Fruit fly (Drosophila melanogaster) whole organism, prepupa: ENCODE measurements around the gene CG9555.

Experiments used
- CG10631 ChIP-seq: fragments of 200-800 bp; sonication (Bioruptor generic); optimal IDR thresholded peaks from 2 replicates; lab custom pipeline; 2016; ENCODE audit warnings: missing biosample characterization, missing genetic modification characterization
- CG10669 ChIP-seq: fragments of 200-800 bp; sonication (Bioruptor generic); optimal IDR thresholded peaks from 3 replicates; lab custom pipeline; 2018; ENCODE audit warnings: missing biosample characterization, mild to moderate bottlenecking, missing genetic modification characterization, moderate library complexity
- CG11294 ChIP-seq: fragments of 200-800 bp; sonication (Bioruptor generic); IDR thresholded peaks from 2 replicates; pipeline ENCODE4 v1.3.6; 2022; ENCODE audit warnings: missing biosample characterization, missing genetic modification characterization
- CG11762 ChIP-seq: fragments of 200-800 bp; sonication (Bioruptor generic); optimal IDR thresholded peaks from 3 replicates; lab custom pipeline; 2016; ENCODE audit warnings: missing biosample characterization, missing genetic modification characterization; ENCODE audit not compliant: insufficient read depth
- CG11902 ChIP-seq: fragments of 200-800 bp; sonication (Bioruptor generic); optimal IDR thresholded peaks from 3 replicates; lab custom pipeline; 2016; ENCODE audit warnings: missing biosample characterization, missing genetic modification characterization
- CG15336 ChIP-seq: fragments of 200-800 bp; sonication (Bioruptor generic); IDR thresholded peaks from 2 replicates; pipeline ENCODE4 v1.3.6; 2022; ENCODE audit warnings: missing biosample characterization, missing genetic modification characterization
- CG1621 ChIP-seq: fragments of 200-800 bp; sonication (Bioruptor generic); optimal IDR thresholded peaks from 3 replicates; lab custom pipeline; 2018; ENCODE audit warnings: missing biosample characterization, mild to moderate bottlenecking, missing genetic modification characterization
- CG16779 ChIP-seq: fragments of 200-800 bp; sonication (Bioruptor generic); optimal IDR thresholded peaks from 3 replicates; lab custom pipeline; 2017; ENCODE audit warnings: missing biosample characterization, mild to moderate bottlenecking, missing genetic modification characterization
- CG31627 ChIP-seq: fragments of 200-800 bp; sonication (Bioruptor generic); optimal IDR thresholded peaks from 3 replicates; lab custom pipeline; 2016; ENCODE audit warnings: missing biosample characterization, missing genetic modification characterization
- CG32006 ChIP-seq: fragments of 200-800 bp; sonication (Bioruptor generic); optimal IDR thresholded peaks from 3 replicates; lab custom pipeline; 2017; ENCODE audit warnings: missing biosample characterization, mild to moderate bottlenecking, missing genetic modification characterization
- CG34406 ChIP-seq: fragments of 200-800 bp; sonication (Bioruptor generic); optimal IDR thresholded peaks from 3 replicates; lab custom pipeline; 2016; ENCODE audit warnings: missing biosample characterization, missing genetic modification characterization
- CG3919 ChIP-seq: fragments of 200-800 bp; sonication (Bioruptor generic); optimal IDR thresholded peaks from 3 replicates; lab custom pipeline; 2016; ENCODE audit warnings: missing biosample characterization, missing genetic modification characterization
- CG4318 ChIP-seq: fragments of 200-800 bp; sonication (Bioruptor generic); optimal IDR thresholded peaks from 3 replicates; lab custom pipeline; 2017; ENCODE audit warnings: missing biosample characterization, mild to moderate bottlenecking, missing genetic modification characterization
- CG6276 ChIP-seq: fragments of 200-800 bp; sonication (Bioruptor generic); optimal IDR thresholded peaks from 2 replicates; lab custom pipeline; 2017; ENCODE audit warnings: missing biosample characterization, mild to moderate bottlenecking, missing genetic modification characterization
- CG6792 ChIP-seq: fragments of 200-800 bp; sonication (Bioruptor generic); optimal IDR thresholded peaks from 3 replicates; lab custom pipeline; 2016; ENCODE audit warnings: missing biosample characterization, missing genetic modification characterization
- CG6808 ChIP-seq: fragments of 200-800 bp; sonication (Bioruptor generic); optimal IDR thresholded peaks from 3 replicates; lab custom pipeline; 2017; ENCODE audit warnings: missing biosample characterization, missing genetic modification characterization, mild to moderate bottlenecking, moderate library complexity, missing genetic modification reagents
- CG6854 ChIP-seq: fragments of 200-800 bp; sonication (Bioruptor generic); optimal IDR thresholded peaks from 2 replicates; lab custom pipeline; 2017; ENCODE audit warnings: missing biosample characterization, mild to moderate bottlenecking, missing genetic modification characterization
- CG7368 ChIP-seq: fragments of 200-800 bp; sonication (Bioruptor generic); optimal IDR thresholded peaks from 3 replicates; lab custom pipeline; 2016; ENCODE audit warnings: missing biosample characterization, missing genetic modification characterization
- CG8119 ChIP-seq: fragments of 200-800 bp; sonication (Bioruptor generic); IDR thresholded peaks from 3 replicates; pipeline ENCODE4 v1.3.6; 2022; ENCODE audit warnings: missing biosample characterization, missing genetic modification characterization
- CG8632 ChIP-seq: fragments of 200-800 bp; sonication (Bioruptor generic); optimal IDR thresholded peaks from 3 replicates; lab custom pipeline; 2016; ENCODE audit warnings: missing biosample characterization, missing genetic modification characterization
- CG9139 ChIP-seq: fragments of 200-800 bp; sonication (Bioruptor generic); optimal IDR thresholded peaks from 3 replicates; lab custom pipeline; 2017; ENCODE audit warnings: missing biosample characterization, mild to moderate bottlenecking, missing genetic modification characterization
- Eip75B ChIP-seq: fragments of 200-800 bp; sonication (Bioruptor generic); optimal IDR thresholded peaks from 3 replicates; lab custom pipeline; 2016; ENCODE audit warnings: missing biosample characterization, missing genetic modification characterization
- Eip78C ChIP-seq: fragments of 200-800 bp; sonication (Bioruptor generic); peaks from one replicate; lab custom pipeline; 2016; ENCODE audit warnings: missing biosample characterization, missing genetic modification characterization
- Ets21C ChIP-seq: fragments of 200-800 bp; sonication (Bioruptor generic); optimal IDR thresholded peaks from 3 replicates; lab custom pipeline; 2016; ENCODE audit warnings: missing biosample characterization, missing genetic modification characterization
- Gug ChIP-seq: fragments of 200-800 bp; sonication (Bioruptor generic); IDR thresholded peaks from 2 replicates; pipeline ENCODE4 v1.3.6; 2022; ENCODE audit warnings: missing biosample characterization, missing genetic modification characterization
- Hr38 ChIP-seq: sonication (Bioruptor generic); optimal IDR thresholded peaks from 2 replicates; lab custom pipeline; 2016; ENCODE audit warnings: missing biosample characterization, missing genetic modification characterization
- Hr39 ChIP-seq: fragments of 200-800 bp; sonication (Bioruptor generic); optimal IDR thresholded peaks from 2 replicates; lab custom pipeline; 2016; ENCODE audit warnings: missing biosample characterization, missing genetic modification characterization
- Hr4 ChIP-seq: fragments of 200-800 bp; sonication (Bioruptor generic); optimal IDR thresholded peaks from 3 replicates; lab custom pipeline; 2016; ENCODE audit warnings: missing biosample characterization, missing genetic modification characterization
- Lpt ChIP-seq: fragments of 200-800 bp; sonication (Bioruptor generic); optimal IDR thresholded peaks from 3 replicates; lab custom pipeline; 2016; ENCODE audit warnings: missing biosample characterization, missing genetic modification characterization
- OdsH ChIP-seq: fragments of 200-800 bp; sonication (Bioruptor generic); optimal IDR thresholded peaks from 3 replicates; lab custom pipeline; 2016; ENCODE audit warnings: missing biosample characterization, missing genetic modification characterization
- Sox102F ChIP-seq: fragments of 200-800 bp; sonication (Bioruptor generic); optimal IDR thresholded peaks from 2 replicates; lab custom pipeline; 2016; ENCODE audit warnings: missing biosample characterization, mild to moderate bottlenecking, missing genetic modification characterization
- Sox14 ChIP-seq: fragments of 200-800 bp; sonication (Bioruptor generic); optimal IDR thresholded peaks from 3 replicates; lab custom pipeline; 2016; ENCODE audit warnings: missing biosample characterization, missing genetic modification characterization
- Sox15 ChIP-seq: fragments of 200-800 bp; sonication (Bioruptor generic); optimal IDR thresholded peaks from 3 replicates; lab custom pipeline; 2016; ENCODE audit warnings: missing biosample characterization, missing genetic modification characterization
- achi ChIP-seq: fragments of 200-800 bp; sonication (Bioruptor generic); optimal IDR thresholded peaks from 3 replicates; lab custom pipeline; 2016; ENCODE audit warnings: missing biosample characterization, missing genetic modification characterization
- acj6 ChIP-seq: fragments of 200-800 bp; sonication (Bioruptor generic); optimal IDR thresholded peaks from 3 replicates; lab custom pipeline; 2016; ENCODE audit warnings: missing biosample characterization, missing genetic modification characterization
- cyc ChIP-seq: fragments of 200-800 bp; sonication (Bioruptor generic); optimal IDR thresholded peaks from 3 replicates; lab custom pipeline; 2016; ENCODE audit warnings: missing biosample characterization, missing genetic modification characterization
- dac ChIP-seq: fragments of 200-800 bp; sonication (Bioruptor generic); optimal IDR thresholded peaks from 2 replicates; lab custom pipeline; 2017; ENCODE audit warnings: missing biosample characterization, mild to moderate bottlenecking, missing genetic modification characterization
- eg ChIP-seq: fragments of 200-800 bp; sonication (Bioruptor generic); IDR thresholded peaks from 3 replicates; pipeline ENCODE4 v1.3.6; 2022; ENCODE audit warnings: missing biosample characterization, missing genetic modification characterization
- esn ChIP-seq: fragments of 200-800 bp; sonication (Bioruptor generic); optimal IDR thresholded peaks from 2 replicates; lab custom pipeline; 2016; ENCODE audit warnings: missing biosample characterization, mild to moderate bottlenecking, missing genetic modification characterization, moderate library complexity
- fd59A ChIP-seq: fragments of 200-800 bp; sonication (Bioruptor generic); optimal IDR thresholded peaks from 2 replicates; lab custom pipeline; 2017; ENCODE audit warnings: missing biosample characterization, mild to moderate bottlenecking, missing genetic modification characterization, missing genetic modification reagents
- fd85E ChIP-seq: fragments of 200-800 bp; sonication (Bioruptor generic); optimal IDR thresholded peaks from 3 replicates; lab custom pipeline; 2016; ENCODE audit warnings: missing biosample characterization, missing genetic modification characterization
- fkh ChIP-seq: fragments of 200-800 bp; sonication (Bioruptor generic); optimal IDR thresholded peaks from 3 replicates; lab custom pipeline; 2017; ENCODE audit warnings: missing biosample characterization, mild to moderate bottlenecking, missing genetic modification characterization, moderate library complexity
- lz ChIP-seq: fragments of 200-800 bp; sonication (Bioruptor generic); optimal IDR thresholded peaks from 3 replicates; lab custom pipeline; 2016; ENCODE audit warnings: missing biosample characterization, missing genetic modification characterization
- pdm3 ChIP-seq: fragments of 200-800 bp; sonication (Bioruptor generic); optimal IDR thresholded peaks from 3 replicates; lab custom pipeline; 2016; ENCODE audit warnings: missing biosample characterization, missing genetic modification characterization
- salr ChIP-seq, 2 experiments: fragments of 200-800 bp; sonication (Bioruptor generic); optimal IDR thresholded peaks; 3 replicates each; lab custom pipeline; 2016 to 2018; ENCODE audit warnings: missing biosample characterization in 2 of 2, missing genetic modification characterization in 2 of 2, mild to moderate bottlenecking in 1 of 2
- ss ChIP-seq, 2 experiments: fragments of 200-800 bp; sonication (Bioruptor generic); optimal IDR thresholded peaks; 2 replicates in 1 of 2; 3 replicates in 1 of 2; lab custom pipeline; 2017 to 2018; ENCODE audit warnings: mild to moderate bottlenecking in 2 of 2, missing biosample characterization in 2 of 2, missing genetic modification characterization in 2 of 2, moderate library complexity in 1 of 2
- svp ChIP-seq: fragments of 200-800 bp; sonication (Bioruptor generic); peaks from one replicate; lab custom pipeline; 2016; ENCODE audit warnings: missing biosample characterization, missing genetic modification characterization
- vri ChIP-seq: fragments of 200-800 bp; sonication (Bioruptor generic); optimal IDR thresholded peaks from 3 replicates; lab custom pipeline; 2016; ENCODE audit warnings: missing biosample characterization, mild to moderate bottlenecking, missing genetic modification characterization

The CG9555 gene

dm6 chr2L:8958046-8958497 lies 33.5 kb upstream of the CG9555 start (continued):
- no peak for TF ChIP-seq CG1621 (tag; lab: Kevin White, UChicago)
- TF ChIP-seq CG7368 (GFP tag; lab: Kevin White, UChicago), result peak; percentile 81
- TF ChIP-seq CG16779, result peak; percentile 87
- peak; percentile 93 for TF ChIP-seq CG6276 (GFP tag; lab: Kevin White, UChicago)
- TF ChIP-seq CG4318 (GFP tag; lab: Kevin White, UChicago), result peak; percentile 69
- peak; percentile 99 for TF ChIP-seq CG15336 (GFP tag; lab: Robert Waterston, UW)
- no peak for TF ChIP-seq Hr38 (GFP tag; lab: Kevin White, UChicago)
- peak; percentile 90 for TF ChIP-seq CG32006 (GFP tag; lab: Kevin White, UChicago)

dm6 chr2L:8959001-8959461 lies 32.5 kb upstream of the CG9555 start, which contains the start of gene CG31886:
Gene CG31886, minus strand, starts transcription at chr2L:8959051.
- TF ChIP-seq pdm3 (GFP tag; lab: Kevin White, UChicago) (peak; percentile 25), CG11762 (GFP tag; lab: Kevin White, UChicago) (no peak), vri (GFP tag; lab: Kevin White, UChicago) (no peak), CG6808 (GFP tag; lab: Kevin White, UChicago) (no peak), Sox15 (GFP tag; lab: Kevin White, UChicago) (no peak), Hr39 (GFP tag; lab: Kevin White, UChicago) (no peak), Lpt (no peak), CG8632 (GFP tag; lab: Kevin White, UChicago) (no peak), OdsH (GFP tag; lab: Kevin White, UChicago) (peak; percentile 56), salr (GFP tag; optimal IDR thresholded peaks at IDR 0.05; lab: Kevin White, UChicago) (peak in 1 of 2 experiments; percentile 11), CG31627 (GFP tag; lab: Kevin White, UChicago) (no peak), svp (GFP tag; lab: Kevin White, UChicago) (peak; percentile 24), dac (GFP tag; lab: Kevin White, UChicago) (no peak), cyc (GFP tag; lab: Kevin White, UChicago) (no peak), lz (GFP tag; lab: Kevin White, UChicago) (no peak), acj6 (peak; percentile 10), achi (peak; percentile 45), CG6276 (GFP tag; lab: Kevin White, UChicago) (peak; percentile 73), ss (GFP tag; optimal IDR thresholded peaks at IDR 0.05; lab: Kevin White, UChicago) (no peak), CG11902 (GFP tag; lab: Kevin White, UChicago) (no peak), CG3919 (peak; percentile 20), Hr4 (GFP tag; lab: Kevin White, UChicago) (peak; percentile 15), Eip78C (GFP tag; lab: Kevin White, UChicago) (no peak), CG4318 (GFP tag; lab: Kevin White, UChicago) (peak; percentile 17), CG34406 (GFP tag; lab: Kevin White, UChicago) (no peak), Ets21C (no peak), fkh (GFP tag; lab: Kevin White, UChicago) (peak; percentile 56), CG8119 (peak; percentile 84; the same call in 2 of the 3 replicates), CG32006 (GFP tag; lab: Kevin White, UChicago) (peak; percentile 75), CG10631 (GFP tag; lab: Kevin White, UChicago) (peak; percentile 27), eg (GFP tag; lab: Robert Waterston, UW) (peak; percentile 82; the same call in 2 of the 3 replicates), Gug (GFP tag; lab: Robert Waterston, UW) (no peak; the same call in 1 of the 2 replicates), Sox14 (GFP tag; lab: Kevin White, UChicago) (no peak), CG6854 (GFP tag; lab: Kevin White, UChicago) (no peak), Eip75B (GFP tag; lab: Kevin White, UChicago) (no peak), CG16779 (peak; percentile 29), esn (GFP tag; lab: Kevin White, UChicago) (no peak), fd59A (GFP tag; lab: Kevin White, UChicago) (no peak), CG6792 (no peak), CG11294 (GFP tag; lab: Robert Waterston, UW) (peak; percentile 44), Sox102F (GFP tag; lab: Kevin White, UChicago) (no peak), fd85E (no peak), CG15336 (GFP tag; lab: Robert Waterston, UW) (no peak; the same call in 1 of the 2 replicates), CG1621 (tag; lab: Kevin White, UChicago) (no peak), CG9139 (GFP tag; lab: Kevin White, UChicago) (no peak), Hr38 (GFP tag; lab: Kevin White, UChicago) (no peak), CG10669 (peak; percentile 1)
